Fruit fly (Drosophila melanogaster) whole organism: ENCODE results near the gene pinta.

ENCODE experiments used
- CG8478 ChIP-seq: fragments of >200 bp; optimal IDR thresholded peaks from 2 replicates; lab custom pipeline; 2018; ENCODE audit warnings: inconsistent platforms
- Dll ChIP-seq: fragments of >200 bp; optimal IDR thresholded peaks from 2 replicates; lab custom pipeline; 2017
- EcR ChIP-seq, 2 experiments: fragments of >200 bp; optimal IDR thresholded peaks; 2 replicates each; lab custom pipeline; 2017; ENCODE audit warnings: missing biosample characterization in 2 of 2, missing genetic modification characterization in 2 of 2, missing genetic modification reagents in 2 of 2
- pan ChIP-seq: fragments of >200 bp; optimal IDR thresholded peaks from 2 replicates; lab custom pipeline; 2017
- psq ChIP-seq: fragments of >200 bp; optimal IDR thresholded peaks from 2 replicates; lab custom pipeline; 2017
- usp ChIP-seq: fragments of >200 bp; optimal IDR thresholded peaks from 2 replicates; lab custom pipeline; 2017; ENCODE audit warnings: missing biosample characterization, missing genetic modification characterization, mixed read lengths

pinta gene

DNA sequence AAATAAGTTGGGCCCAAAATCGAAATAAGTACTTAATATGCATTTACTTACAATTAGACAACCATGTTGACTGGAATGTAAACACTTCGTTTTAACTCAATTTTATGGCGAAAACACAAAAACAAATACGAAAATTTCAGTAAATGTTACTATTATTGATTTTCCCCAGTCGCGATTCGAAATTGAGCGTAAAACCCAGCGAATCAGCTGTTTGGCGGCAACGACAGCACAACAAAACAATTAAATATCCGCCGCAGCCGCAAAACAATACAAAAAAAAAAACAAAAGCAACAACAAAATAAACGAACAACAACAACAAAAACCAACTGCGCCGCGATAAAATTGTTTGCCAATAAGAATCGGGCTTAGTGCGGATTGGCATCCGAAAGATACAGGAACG lies 35.1 kb downstream of the pinta start, which contains the start of the genes CAH8 and CG7059:
Gene CAH8, minus strand, starts transcription at position 101 of the 400 bp plus-strand sequence.
Gene CG7059, plus strand, starts transcription at position 167 of the 400 bp plus-strand sequence.
- TF ChIP-seq pan (lab: Kevin White, UChicago) (no peak), CG8478 (no peak), Dll (lab: Kevin White, UChicago) (no peak), usp (GFP tag; lab: Kevin White, UChicago) (no peak), psq (lab: Kevin White, UChicago) (no peak), EcR (GFP tag; optimal IDR thresholded peaks at IDR 0.05; lab: Kevin White, UChicago) (no peak)

DNA sequence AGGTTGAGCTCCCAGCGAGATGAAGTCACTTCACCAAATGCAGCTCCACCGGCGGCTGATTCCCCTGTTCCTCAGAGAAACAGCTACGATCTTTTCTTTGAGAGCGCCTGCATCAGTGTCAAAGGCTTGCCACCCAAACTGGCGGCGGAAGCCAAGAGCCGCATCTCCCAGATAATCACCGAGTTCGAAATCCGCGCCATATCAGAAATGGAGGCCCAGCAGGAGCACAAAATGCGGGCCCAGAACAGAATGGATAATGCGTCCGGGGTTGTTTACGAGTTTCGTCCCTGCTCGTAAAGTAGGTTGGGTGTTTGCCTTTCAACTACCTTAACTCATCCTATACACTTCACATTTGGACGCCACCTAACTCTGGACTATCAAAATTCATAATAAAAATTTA lies 43.0 kb downstream of the pinta start, which contains the start of gene Gpdh3:
Gene Gpdh3, plus strand, starts transcription at position 301 of the 400 bp plus-strand sequence.
- TF ChIP-seq usp (GFP tag; lab: Kevin White, UChicago) (no peak), EcR (GFP tag; optimal IDR thresholded peaks at IDR 0.05; lab: Kevin White, UChicago) (no peak), psq (lab: Kevin White, UChicago) (no peak), CG8478 (no peak), Dll (lab: Kevin White, UChicago) (no peak), pan (lab: Kevin White, UChicago) (no peak)

DNA sequence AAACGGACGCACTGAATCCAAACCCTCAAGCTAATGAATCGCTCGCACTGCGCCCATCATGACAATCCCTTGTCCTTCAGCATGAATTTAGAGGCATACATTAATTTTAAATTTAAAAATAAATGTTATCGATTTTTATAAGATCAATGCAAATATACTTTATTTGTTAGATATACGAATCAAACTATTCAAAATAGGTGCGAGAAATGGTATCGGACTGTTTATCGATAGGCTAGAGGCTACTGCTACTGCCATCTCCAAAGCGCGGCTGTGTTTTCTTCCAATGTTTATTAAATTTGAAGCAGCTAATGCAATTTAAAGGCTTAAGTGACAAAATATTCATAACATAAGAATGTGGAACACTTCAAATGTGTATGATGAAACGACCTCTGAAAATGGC lies 43.7 kb downstream of the pinta start, which contains the start of gene CG43342:
Gene CG43342, plus strand, starts transcription at position 264 of the 400 bp plus-strand sequence.
- no peak for TF ChIP-seq pan (lab: Kevin White, UChicago)
- no peak for TF ChIP-seq usp (GFP tag; lab: Kevin White, UChicago)
- no peak for TF ChIP-seq EcR (GFP tag; optimal IDR thresholded peaks at IDR 0.05; lab: Kevin White, UChicago)
- TF ChIP-seq psq (lab: Kevin White, UChicago), result no peak
- TF ChIP-seq Dll (lab: Kevin White, UChicago), result no peak
- TF ChIP-seq CG8478, result no peak

DNA sequence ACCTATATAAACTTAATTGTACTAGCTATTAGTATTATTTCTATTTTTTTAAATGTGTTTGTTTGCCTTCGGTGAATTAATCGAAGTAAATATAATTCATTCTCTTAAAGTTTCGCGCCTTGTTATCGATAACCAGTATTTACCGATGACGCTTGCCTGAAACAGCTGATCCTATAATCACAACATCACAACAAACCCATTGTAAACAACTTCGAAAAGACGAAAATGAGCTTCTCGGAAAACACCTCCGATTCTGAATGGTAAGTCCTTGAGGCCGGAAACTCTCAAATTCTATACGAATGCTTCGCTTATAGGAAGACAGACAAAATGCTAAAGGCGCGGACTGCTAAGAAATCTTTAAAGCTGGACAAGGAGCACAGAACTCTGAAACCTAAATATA lies 44.8 kb downstream of the pinta start, which contains the start of gene CG34149:
Gene CG34149, plus strand, starts transcription at position 187 of the 400 bp plus-strand sequence.
- no peak for TF ChIP-seq psq (lab: Kevin White, UChicago)
- TF ChIP-seq CG8478, result no peak

DNA sequence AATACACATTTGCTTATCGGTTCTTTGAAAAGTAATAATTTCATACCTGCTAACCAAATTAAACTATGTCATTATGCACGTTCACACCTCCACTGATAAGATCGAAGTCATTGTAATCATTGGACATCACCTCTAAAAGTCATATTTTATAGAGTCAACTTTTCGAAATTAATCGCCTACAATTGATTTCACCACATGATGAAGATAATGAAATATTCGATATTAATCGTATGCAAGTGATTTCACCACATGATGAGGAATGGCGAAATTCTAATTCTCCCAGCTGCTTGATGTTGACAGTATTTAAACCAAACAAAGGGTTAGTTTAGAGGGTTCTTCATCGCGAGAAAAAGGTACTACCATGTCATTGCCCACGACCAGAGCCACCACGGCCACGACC lies 49.1 kb downstream of the pinta start, which contains the start of gene CG18596:
Gene CG18596, plus strand, starts transcription at position 250 of the 400 bp plus-strand sequence.
- TF ChIP-seq Dll (lab: Kevin White, UChicago), result no peak
- TF ChIP-seq usp (GFP tag; lab: Kevin White, UChicago), result no peak
- no peak for TF ChIP-seq pan (lab: Kevin White, UChicago)
- TF ChIP-seq CG8478, result no peak
- no peak for TF ChIP-seq psq (lab: Kevin White, UChicago)
- no peak for TF ChIP-seq EcR (GFP tag; optimal IDR thresholded peaks at IDR 0.05; lab: Kevin White, UChicago)
